Worm (Caenorhabditis elegans): ENCODE measurements around the gene npp-21.

The npp-21 gene

DNA sequence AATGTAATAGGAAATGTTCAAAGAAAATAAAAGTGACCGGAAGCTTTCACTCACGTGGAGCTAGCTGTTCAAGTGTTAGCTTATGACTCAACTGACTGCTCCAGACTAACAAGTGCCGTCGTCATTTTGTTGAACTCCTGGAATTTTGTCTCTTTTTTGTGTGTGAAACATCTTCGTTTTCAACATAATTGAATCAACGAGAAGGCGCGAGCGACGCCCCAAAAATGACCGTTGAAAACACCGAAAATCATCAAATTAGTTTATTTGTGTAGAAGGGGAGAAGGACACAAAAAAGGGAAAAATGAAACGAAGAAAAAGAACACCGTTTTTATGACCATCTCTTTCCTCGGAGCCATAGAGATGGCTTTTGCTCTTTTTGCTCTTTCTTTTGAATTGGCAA, 44.0 kb upstream of the npp-21 start, which contains the start of gene ZK1290.14:
Gene ZK1290.14 (minus strand): TSS at position 139 of the 400 bp plus-strand sequence.
- peak; percentile 68 for TF ChIP-seq aha-1 (tag)
- TF ChIP-seq madf-5 (GFP tag; IDR thresholded peaks at IDR 0.05) = no peak
- no peak for TF ChIP-seq zip-11 (GFP tag; IDR thresholded peaks at IDR 0.05)

DNA sequence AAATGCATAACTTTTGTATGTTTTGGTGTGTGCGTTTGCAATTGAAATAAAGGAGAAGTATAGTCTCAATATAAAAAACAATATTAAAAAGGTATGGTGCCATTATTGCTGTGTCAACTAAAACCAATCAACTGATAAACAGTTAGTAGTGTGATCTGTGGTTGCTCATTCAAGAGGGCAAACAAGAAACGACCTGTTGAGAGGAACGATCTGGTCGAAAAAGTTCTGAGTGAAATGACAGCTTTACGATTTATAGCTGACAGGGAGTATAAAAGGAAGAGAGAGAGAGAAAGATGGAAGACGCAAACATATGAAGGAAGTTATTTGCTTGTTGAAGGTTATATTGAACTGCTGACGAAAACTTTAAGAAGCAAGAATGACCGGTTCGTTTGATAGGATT, 41.5 kb upstream of the npp-21 start:
- peak in 1 of 2 experiments; percentile 94 for TF ChIP-seq unc-62 (GFP tag; optimal IDR thresholded peaks at IDR 0.05 in 1 of 2)
- TF ChIP-seq unc-62 (tag; optimal IDR thresholded peaks at IDR 0.05) = no peak
- no peak for TF ChIP-seq daf-16 (GFP tag; optimal IDR thresholded peaks at IDR 0.05)
- peak; percentile 77 for TF ChIP-seq daf-16 (tag; optimal IDR thresholded peaks at IDR 0.05)
- peak; percentile 66 for TF ChIP-seq hlh-11 (tag; optimal IDR thresholded peaks at IDR 0.05)
- TF ChIP-seq nhr-28 (tag; optimal IDR thresholded peaks at IDR 0.05) = peak; percentile 30
- peak; percentile 79 for TF ChIP-seq dve-1 (tag; optimal IDR thresholded peaks at IDR 0.05; ENCODE audit: insufficient read depth)
- peak; percentile 83 for TF ChIP-seq dmd-6 (GFP tag; IDR thresholded peaks at IDR 0.05)
- TF ChIP-seq php-3 (GFP tag; IDR thresholded peaks at IDR 0.05) = peak; percentile 35; the same call in 1 of the 2 replicates
- no peak for TF ChIP-seq spr-3 (GFP tag; optimal IDR thresholded peaks at IDR 0.05)
- TF ChIP-seq nhr-41 (GFP tag; IDR thresholded peaks at IDR 0.05) = 0 out of 2 replicates have a peak, but pooled peaks have one; percentile 34
- TF ChIP-seq nhr-11 (tag; optimal IDR thresholded peaks at IDR 0.05) = no peak
- no peak for TF ChIP-seq jun-1 (tag; optimal IDR thresholded peaks at IDR 0.05)
- peak; percentile 17 for TF ChIP-seq nhr-48 (tag; optimal IDR thresholded peaks at IDR 0.05)
- TF ChIP-seq mdl-1 (tag; optimal IDR thresholded peaks at IDR 0.05) = peak in 1 of 2 experiments; percentile 33

DNA sequence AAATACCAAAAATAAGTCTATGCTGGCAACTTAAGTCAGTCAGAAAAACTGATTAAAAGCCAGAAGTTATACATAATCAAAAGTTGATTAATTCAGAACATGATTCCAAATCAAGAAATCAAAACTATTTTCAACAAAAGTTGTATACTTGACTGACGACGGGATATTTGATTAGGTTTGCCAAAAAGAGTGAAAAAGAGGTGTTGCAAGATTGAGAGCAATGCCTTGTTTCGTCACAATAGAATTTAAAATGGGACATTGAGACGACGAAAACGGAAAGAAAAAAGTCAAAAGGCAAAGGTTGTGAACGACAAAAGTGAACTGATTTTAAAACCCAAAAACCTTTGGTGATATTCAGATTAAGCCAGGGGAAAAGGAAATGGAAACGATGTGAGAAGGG, 40.6 kb upstream of the npp-21 start:
- TF ChIP-seq fkh-10 (GFP tag; optimal IDR thresholded peaks at IDR 0.05) (peak; percentile 92), ztf-7 (tag; optimal IDR thresholded peaks at IDR 0.05) (no peak), ceh-62 (tag; optimal IDR thresholded peaks at IDR 0.05) (no peak)

DNA sequence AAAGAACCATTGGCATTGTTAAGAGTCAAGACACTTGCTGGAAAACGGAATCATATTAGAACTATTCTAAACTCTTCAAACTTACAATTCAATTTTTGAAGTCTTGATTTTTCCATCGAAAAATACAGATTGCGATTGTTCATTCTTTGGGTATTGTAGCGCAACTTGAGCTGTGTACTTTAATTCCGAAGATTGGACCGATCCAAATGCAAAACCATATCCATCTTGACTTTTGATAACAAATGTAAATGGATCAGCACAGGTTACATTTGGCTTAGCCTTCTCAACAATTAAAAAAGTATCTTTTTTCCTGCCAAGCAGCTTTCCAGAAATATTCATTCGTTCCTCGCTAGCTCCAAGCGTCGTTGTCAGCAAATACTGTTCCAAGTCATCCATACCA, 38.6 kb upstream of the npp-21 start:
- TF ChIP-seq unc-62 (GFP tag; optimal IDR thresholded peaks at IDR 0.05 in 1 of 2) (peak in 1 of 2 experiments; percentile 96), unc-62 (tag; optimal IDR thresholded peaks at IDR 0.05) (no peak), egl-43 (GFP tag; IDR thresholded peaks at IDR 0.05) (no peak)

DNA sequence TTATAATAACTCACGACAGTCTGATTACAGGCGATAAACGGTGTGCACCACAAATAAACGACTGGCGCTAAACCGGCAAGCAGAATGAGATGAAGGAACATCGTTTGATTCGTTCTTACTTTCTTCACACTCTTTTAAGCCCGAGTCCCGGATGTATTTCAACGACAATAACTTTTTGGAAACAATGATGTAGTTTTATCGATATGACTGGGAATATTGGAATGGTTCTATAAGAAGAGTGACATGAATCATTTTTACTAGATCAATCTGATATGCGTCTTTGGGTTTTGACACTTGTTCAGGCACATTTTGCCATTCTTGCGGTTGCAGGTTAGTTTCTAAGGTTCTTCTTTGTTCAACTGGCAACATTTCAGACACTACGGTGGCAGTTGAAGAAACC, 38.0 kb upstream of the npp-21 start, which contains the start of the genes ZK1290.11 and ZK1290.1:
Gene ZK1290.11 (minus strand): TSS at position 101 of the 400 bp plus-strand sequence.
Gene ZK1290.1 (plus strand): TSS at position 271 of the 400 bp plus-strand sequence.
- TF ChIP-seq madf-9 (GFP tag; conservative IDR thresholded peaks at IDR 0.05) = no peak
- TF ChIP-seq ceh-28 (tag; optimal IDR thresholded peaks at IDR 0.05) = no peak
- no peak for TF ChIP-seq hlh-11 (tag; optimal IDR thresholded peaks at IDR 0.05)
- TF ChIP-seq nhr-41 (GFP tag; IDR thresholded peaks at IDR 0.05) = no peak
- no peak for TF ChIP-seq saeg-2 (GFP tag; IDR thresholded peaks at IDR 0.05)

DNA sequence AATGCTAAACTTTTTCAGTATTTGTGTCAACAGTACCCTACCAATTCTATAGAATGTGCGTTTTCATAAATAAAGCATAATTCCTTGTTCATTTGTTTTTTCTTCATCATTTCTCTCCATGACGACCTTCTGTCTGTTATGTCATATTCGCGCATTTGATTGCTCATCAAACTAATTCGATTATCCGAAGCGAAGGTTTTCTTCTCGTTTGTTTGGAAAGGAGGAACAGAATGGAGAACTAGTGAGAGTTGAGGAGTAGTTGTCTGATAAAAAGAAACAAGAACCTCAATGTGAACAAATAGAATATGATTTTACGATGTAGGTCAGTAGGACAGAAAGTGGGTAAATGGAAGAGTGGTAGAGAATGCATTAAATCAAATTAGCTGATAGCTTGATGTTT, 36.8 kb upstream of the npp-21 start:
- TF ChIP-seq unc-62 (GFP tag; optimal IDR thresholded peaks at IDR 0.05 in 1 of 2) (peak in 1 of 2 experiments; percentile 87), unc-62 (tag; optimal IDR thresholded peaks at IDR 0.05) (no peak), mdt-29 (GFP tag; IDR thresholded peaks at IDR 0.05) (no peak), ceh-20 (GFP tag; IDR thresholded peaks at IDR 0.05) (no peak), ztf-7 (tag; optimal IDR thresholded peaks at IDR 0.05) (no peak), madf-5 (GFP tag; IDR thresholded peaks at IDR 0.05) (no peak), hlh-30 (tag; optimal IDR thresholded peaks at IDR 0.05; ENCODE audit: insufficient read depth) (no peak)

DNA sequence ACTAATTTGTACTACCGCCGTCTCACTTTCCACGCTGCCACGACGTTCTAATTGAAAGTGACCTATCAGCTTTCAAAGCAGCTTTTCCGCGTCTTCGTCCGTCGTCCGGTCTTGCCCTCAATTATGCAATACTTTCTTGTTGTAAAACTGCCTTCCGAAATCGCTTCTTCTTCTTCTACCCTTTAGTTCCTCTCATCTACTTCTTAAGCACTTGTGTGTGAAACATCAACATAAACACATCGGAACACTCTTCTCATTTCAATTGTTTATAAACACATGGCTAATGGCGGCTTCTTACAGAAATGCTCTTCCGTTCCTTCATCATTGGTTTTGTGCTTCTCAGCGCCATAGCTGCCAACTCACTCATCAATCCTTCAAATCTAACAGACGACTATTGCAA, 29.2 kb upstream of the npp-21 start, which contains the start of gene F35D2.3:
Gene F35D2.3 (plus strand): TSS at position 301 of the 400 bp plus-strand sequence.
- no peak for TF ChIP-seq tra-1 (GFP tag; IDR thresholded peaks at IDR 0.05)
- no peak for TF ChIP-seq mxl-2 (GFP tag; conservative IDR thresholded peaks at IDR 0.05)
- no peak for TF ChIP-seq mep-1 (tag; optimal IDR thresholded peaks at IDR 0.05)
